Worm (Caenorhabditis elegans) whole organism, late embryonic: Measurements from ENCODE around the gene C53B7.2.

Source experiments
- ceh-24 ChIP-seq: sonication (generic microtip); optimal IDR thresholded peaks from 2 replicates; lab custom pipeline; 2016; ENCODE audit warnings: mild to moderate bottlenecking, missing genetic modification characterization, missing compliant biosample characterization
- ceh-34 ChIP-seq: sonication (generic microtip); optimal IDR thresholded peaks from 2 replicates; lab custom pipeline; 2016; ENCODE audit warnings: mild to moderate bottlenecking, missing genetic modification characterization, missing compliant biosample characterization
- dmd-4 ChIP-seq: sonication (generic microtip); optimal IDR thresholded peaks from 2 replicates; lab custom pipeline; 2016; ENCODE audit warnings: borderline replicate concordance, missing genetic modification characterization, missing compliant biosample characterization
- dve-1 ChIP-seq: sonication (generic microtip); optimal IDR thresholded peaks from 2 replicates; lab custom pipeline; 2017; ENCODE audit warnings: antibody characterized with exemption, mild to moderate bottlenecking, missing genetic modification characterization, missing compliant biosample characterization
- gmeb-2 ChIP-seq: sonication (generic microtip); optimal IDR thresholded peaks from 2 replicates; lab custom pipeline; 2016; ENCODE audit warnings: missing genetic modification characterization, inconsistent platforms, missing compliant biosample characterization
- madf-2 ChIP-seq: sonication (generic microtip); optimal IDR thresholded peaks from 2 replicates; lab custom pipeline; 2017; ENCODE audit warnings: missing genetic modification characterization, missing compliant biosample characterization
- nhr-11 ChIP-seq: fragments of 150-350 bp; optimal IDR thresholded peaks from 2 replicates; lab custom pipeline; 2014; ENCODE audit warnings: missing biosample characterization, missing genetic modification characterization
- odd-2 ChIP-seq: sonication (generic microtip); optimal IDR thresholded peaks from 2 replicates; lab custom pipeline; 2017; ENCODE audit warnings: antibody characterized with exemption, mild to moderate bottlenecking, missing genetic modification characterization, missing compliant biosample characterization
- pqm-1 ChIP-seq: sonication (generic microtip); optimal IDR thresholded peaks from 2 replicates; lab custom pipeline; 2016; ENCODE audit warnings: missing genetic modification characterization, missing compliant biosample characterization
- rnt-1 ChIP-seq: sonication (generic microtip); optimal IDR thresholded peaks from 2 replicates; lab custom pipeline; 2016; ENCODE audit warnings: missing genetic modification characterization, missing compliant biosample characterization
- sdc-2 ChIP-seq: sonication (generic microtip); optimal IDR thresholded peaks from 2 replicates; lab custom pipeline; 2016; ENCODE audit warnings: missing genotype, missing genetic modification characterization, missing compliant biosample characterization
- syd-9 ChIP-seq: sonication (generic microtip); optimal IDR thresholded peaks from 2 replicates; lab custom pipeline; 2016; ENCODE audit warnings: mild to moderate bottlenecking, missing genetic modification characterization, moderate library complexity, missing compliant biosample characterization
- tbx-2 ChIP-seq: sonication (generic microtip); optimal IDR thresholded peaks from 2 replicates; lab custom pipeline; 2016; ENCODE audit warnings: missing genetic modification characterization, missing compliant biosample characterization
- unc-55 ChIP-seq: sonication (generic microtip); optimal IDR thresholded peaks from 2 replicates; lab custom pipeline; 2017; ENCODE audit warnings: missing biosample characterization, missing genetic modification reagents, missing genetic modification characterization

DNA sequence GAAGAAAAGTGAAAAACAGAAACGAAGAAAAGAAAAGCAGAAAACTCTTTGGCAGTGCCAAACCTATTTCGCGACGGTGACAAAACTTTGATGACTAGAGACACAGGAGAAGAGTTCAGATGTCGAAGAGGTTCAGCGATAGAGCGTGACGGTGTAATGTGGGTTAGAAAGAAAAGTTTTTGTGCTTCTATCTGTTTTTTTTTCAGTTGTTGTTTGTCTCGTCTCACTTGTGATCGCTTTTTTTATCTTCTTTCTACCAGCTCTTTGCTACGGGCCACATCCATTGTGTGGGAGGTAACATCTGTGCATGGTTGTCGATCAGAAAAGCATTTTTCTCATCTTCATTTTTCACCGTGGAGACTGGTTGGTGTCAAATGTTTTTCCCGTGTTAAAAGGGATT lies 20.2 kb upstream of the C53B7.2 start, which contains the start of gene F41B4.1:
- TF ChIP-seq odd-2 (tag; lab: Kevin White, UChicago), result no peak
- no peak for TF ChIP-seq sdc-2 (tag; lab: Kevin White, UChicago)
- no peak for TF ChIP-seq dmd-4 (tag; lab: Kevin White, UChicago)
- no peak for TF ChIP-seq ceh-24 (tag; lab: Kevin White, UChicago)
- TF ChIP-seq pqm-1, result no peak
- TF ChIP-seq madf-2, result no peak
- TF ChIP-seq gmeb-2 (tag; lab: Kevin White, UChicago), result no peak
- no peak for TF ChIP-seq nhr-11 (tag; lab: Kevin White, UChicago)
- TF ChIP-seq tbx-2, result no peak
- TF ChIP-seq ceh-34 (tag; lab: Kevin White, UChicago), result no peak
- TF ChIP-seq unc-55 (GFP tag; lab: Kevin White, UChicago), result no peak
- no peak for TF ChIP-seq syd-9 (tag; lab: Kevin White, UChicago)
- no peak for TF ChIP-seq dve-1 (tag; lab: Kevin White, UChicago)
- TF ChIP-seq rnt-1, result no peak
